Fruit fly (Drosophila melanogaster) S2 (cell line): ENCODE data around the gene Dhc98D.
A peak's percentile ranks its signal among the peaks of the same experiment; 100 is the strongest.

Source experiments
- CG8478 ChIP-seq: fragments of >200 bp; optimal IDR thresholded peaks from 2 replicates; lab custom pipeline; 2018
- CTCF ChIP-seq, 2 experiments: fragments of >200 bp; optimal IDR thresholded peaks; 2 replicates each; lab custom pipeline; 2018

Dhc98D gene

dm6 chr3R:28486653-28487052 lies at the start of gene Dhc98D:
Gene Dhc98D, plus strand, starts transcription at chr3R:28486953.
- no peak for TF ChIP-seq CTCF (optimal IDR thresholded peaks at IDR 0.05; lab: Kevin White, UChicago)
- no peak for TF ChIP-seq CG8478 (lab: Kevin White, UChicago)

dm6 chr3R:28484257-28484656 lies 2.5 kb upstream of the Dhc98D start, which contains the start of gene CG1894:
Gene CG1894, plus strand, starts transcription at chr3R:28484557.
- TF ChIP-seq CG8478 (lab: Kevin White, UChicago): no peak
- TF ChIP-seq CTCF (optimal IDR thresholded peaks at IDR 0.05; lab: Kevin White, UChicago): no peak

dm6 chr3R:28520401-28520800 lies 33.6 kb downstream of the Dhc98D start, which contains the start of gene CG31051:
Gene CG31051, minus strand, starts transcription at chr3R:28520515.
- no peak for TF ChIP-seq CTCF (optimal IDR thresholded peaks at IDR 0.05; lab: Kevin White, UChicago)
- TF ChIP-seq CG8478 (lab: Kevin White, UChicago): no peak

dm6 chr3R:28536794-28537193 lies 50.0 kb downstream of the Dhc98D start:
- no peak for TF ChIP-seq CG8478 (lab: Kevin White, UChicago)
- TF ChIP-seq CTCF (optimal IDR thresholded peaks at IDR 0.05; lab: Kevin White, UChicago): no peak

dm6 chr3R:28540274-28541177 lies 53.8 kb downstream of the Dhc98D start, which contains the start of gene Ppn:
Gene Ppn, minus strand, starts transcription at chr3R:28540324.
- TF ChIP-seq CTCF (optimal IDR thresholded peaks at IDR 0.05; lab: Kevin White, UChicago): no peak
- no peak for TF ChIP-seq CG8478 (lab: Kevin White, UChicago)

- TF ChIP-seq CTCF (optimal IDR thresholded peaks at IDR 0.05; lab: Kevin White, UChicago) (peak; percentile 91 to 94), CG8478 (lab: Kevin White, UChicago) (no peak)
These were observed 58.0 kb downstream of the Dhc98D start, which contains the start of gene mIF2 for dm6 chr3R:28544538-28545393. Gene mIF2, minus strand, starts transcription at chr3R:28544817.

dm6 chr3R:28545663-28546062 lies 58.9 kb downstream of the Dhc98D start:
- TF ChIP-seq CTCF (optimal IDR thresholded peaks at IDR 0.05; lab: Kevin White, UChicago) (no peak), CG8478 (lab: Kevin White, UChicago) (no peak)

- TF ChIP-seq CG8478 (lab: Kevin White, UChicago) (no peak), CTCF (optimal IDR thresholded peaks at IDR 0.05; lab: Kevin White, UChicago) (no peak)
These were observed 60.5 kb downstream of the Dhc98D start for dm6 chr3R:28547129-28547753.

dm6 chr3R:28548457-28548856 lies 61.7 kb downstream of the Dhc98D start:
- no peak for TF ChIP-seq CTCF (optimal IDR thresholded peaks at IDR 0.05; lab: Kevin White, UChicago)
- TF ChIP-seq CG8478 (lab: Kevin White, UChicago): no peak

- TF ChIP-seq CG8478 (lab: Kevin White, UChicago) (no peak), CTCF (optimal IDR thresholded peaks at IDR 0.05; lab: Kevin White, UChicago) (no peak)
These were observed 65.5 kb downstream of the Dhc98D start for dm6 chr3R:28552249-28552648.

dm6 chr3R:28553023-28553422 lies 66.3 kb downstream of the Dhc98D start:
- TF ChIP-seq CG8478 (lab: Kevin White, UChicago) (no peak), CTCF (optimal IDR thresholded peaks at IDR 0.05; lab: Kevin White, UChicago) (no peak)

- no peak for TF ChIP-seq CG8478 (lab: Kevin White, UChicago)
- no peak for TF ChIP-seq CTCF (optimal IDR thresholded peaks at IDR 0.05; lab: Kevin White, UChicago)
These were observed 68.6 kb downstream of the Dhc98D start for dm6 chr3R:28555324-28555723.

- TF ChIP-seq CTCF (optimal IDR thresholded peaks at IDR 0.05; lab: Kevin White, UChicago): no peak
- TF ChIP-seq CG8478 (lab: Kevin White, UChicago): no peak
These were observed 69.0 kb downstream of the Dhc98D start for dm6 chr3R:28555793-28556192.

dm6 chr3R:28556385-28556784 lies 69.6 kb downstream of the Dhc98D start:
- TF ChIP-seq CG8478 (lab: Kevin White, UChicago) (no peak), CTCF (optimal IDR thresholded peaks at IDR 0.05; lab: Kevin White, UChicago) (no peak)
